Fruit fly (Drosophila melanogaster) whole organism, larva: Measurements from ENCODE around the gene polo.

ENCODE experiments used
- noc ChIP-seq: fragments of 200-800 bp; sonication (Bioruptor generic); optimal IDR thresholded peaks from 3 replicates; lab custom pipeline; 2019; ENCODE audit warnings: missing biosample characterization, mild to moderate bottlenecking, missing genetic modification characterization, moderate library complexity

polo gene

dm6 chr3L:20309354-20309753 is at the start of gene polo:
Gene polo, plus strand, starts transcription at chr3L:20309654.
- no peak for TF ChIP-seq noc (tag; lab: Kevin White, UChicago)

dm6 chr3L:20265514-20265913 is 43.9 kb upstream of the polo start, which contains the start of gene CG32228:
Gene CG32228, plus strand, starts transcription at chr3L:20265814.
- no peak for TF ChIP-seq noc (tag; lab: Kevin White, UChicago)

- no peak for TF ChIP-seq noc (tag; lab: Kevin White, UChicago)
These were observed 34.2 kb upstream of the polo start, which contains the start of gene CG17122 for dm6 chr3L:20275235-20275634. Gene CG17122, minus strand, starts transcription at chr3L:20275335.

dm6 chr3L:20275886-20276285 is 33.6 kb upstream of the polo start:
- TF ChIP-seq noc (tag; lab: Kevin White, UChicago), result no peak

dm6 chr3L:20276615-20277014 is 32.8 kb upstream of the polo start:
- no peak for TF ChIP-seq noc (tag; lab: Kevin White, UChicago)

dm6 chr3L:20281254-20281653 is 28.2 kb upstream of the polo start:
- TF ChIP-seq noc (tag; lab: Kevin White, UChicago), result no peak

dm6 chr3L:20287046-20287445 is 22.4 kb upstream of the polo start:
- no peak for TF ChIP-seq noc (tag; lab: Kevin White, UChicago)

- no peak for TF ChIP-seq noc (tag; lab: Kevin White, UChicago)
These were observed 14.4 kb upstream of the polo start, which contains the start of gene gogo for dm6 chr3L:20295095-20295494. Gene gogo, minus strand, starts transcription at chr3L:20295133.

- TF ChIP-seq noc (tag; lab: Kevin White, UChicago), result no peak
These were observed 12.7 kb upstream of the polo start, which contains the start of gene FRG1 for dm6 chr3L:20296797-20297196. Gene FRG1, minus strand, starts transcription at chr3L:20296971.

- no peak for TF ChIP-seq noc (tag; lab: Kevin White, UChicago)
These were observed 10.3 kb upstream of the polo start, which contains the start of gene SCCRO4 for dm6 chr3L:20299110-20299509. Gene SCCRO4, plus strand, starts transcription at chr3L:20299410.

- TF ChIP-seq noc (tag; lab: Kevin White, UChicago), result no peak
These were observed 7.3 kb upstream of the polo start, which contains the start of gene Pex23 for dm6 chr3L:20302081-20302630. Gene Pex23, minus strand, starts transcription at chr3L:20302141.

- TF ChIP-seq noc (tag; lab: Kevin White, UChicago), result no peak
These were observed 3.3 kb upstream of the polo start, which contains the start of gene CG32225 for dm6 chr3L:20306142-20306541. Gene CG32225, minus strand, starts transcription at chr3L:20306283.

- no peak for TF ChIP-seq noc (tag; lab: Kevin White, UChicago)
These were observed 592 bp downstream of the polo start for dm6 chr3L:20309758-20310733.

dm6 chr3L:20313469-20313868 is 4.0 kb downstream of the polo start, which contains the start of gene alphaSnap:
Gene alphaSnap, plus strand, starts transcription at chr3L:20313632.
- TF ChIP-seq noc (tag; lab: Kevin White, UChicago), result no peak

- no peak for TF ChIP-seq noc (tag; lab: Kevin White, UChicago)
These were observed 7.6 kb downstream of the polo start, which contains the start of gene Spn77Ba for dm6 chr3L:20316956-20317589. Gene Spn77Ba, plus strand, starts transcription at chr3L:20317190.
